Worm (Caenorhabditis elegans): ENCODE results near the gene T05C12.8.

T05C12.8 gene

ce11 chrII:8199803-8200202 is 9.4 kb upstream of the T05C12.8 start:
- TF ChIP-seq unc-55 (GFP tag; optimal IDR thresholded peaks at IDR 0.05) (peak; percentile 9), gmeb-2 (tag; optimal IDR thresholded peaks at IDR 0.05) (no peak)

- no peak for TF ChIP-seq ztf-16 (tag; optimal IDR thresholded peaks at IDR 0.05)
- no peak for TF ChIP-seq unc-3 (GFP tag; conservative IDR thresholded peaks at IDR 0.05)
- no peak for TF ChIP-seq unc-3 (tag; optimal IDR thresholded peaks at IDR 0.05)
- no peak for TF ChIP-seq nhr-11 (tag; optimal IDR thresholded peaks at IDR 0.05)
- TF ChIP-seq hlh-15 (tag; optimal IDR thresholded peaks at IDR 0.05), result no peak
- no peak for TF ChIP-seq hlh-6 (tag; optimal IDR thresholded peaks at IDR 0.05)
- TF ChIP-seq unc-42 (tag; optimal IDR thresholded peaks at IDR 0.05), result no peak
- TF ChIP-seq fkh-10 (GFP tag; optimal IDR thresholded peaks at IDR 0.05), result no peak
- TF ChIP-seq pqm-1 (tag; optimal IDR thresholded peaks at IDR 0.05), result no peak
- TF ChIP-seq syd-9 (tag; optimal IDR thresholded peaks at IDR 0.05), result no peak
- no peak for TF ChIP-seq sox-2 (GFP tag; IDR thresholded peaks at IDR 0.05)
- TF ChIP-seq ceh-45 (GFP tag; IDR thresholded peaks at IDR 0.05), result no peak
- no peak for TF ChIP-seq ama-1 (optimal IDR thresholded peaks at IDR 0.05)
- TF ChIP-seq elt-2 (tag; optimal IDR thresholded peaks at IDR 0.05), result no peak
- no peak for TF ChIP-seq odd-2 (tag; optimal IDR thresholded peaks at IDR 0.05)
- TF ChIP-seq ets-4 (tag; optimal IDR thresholded peaks at IDR 0.05), result no peak
- TF ChIP-seq hlh-13 (GFP tag; optimal IDR thresholded peaks at IDR 0.05), result no peak
- TF ChIP-seq K09A11.1 (tag; optimal IDR thresholded peaks at IDR 0.05; ENCODE audit: insufficient read depth), result no peak
These were observed 8.1 kb upstream of the T05C12.8 start, which contains the start of gene qua-1 for ce11 chrII:8198503-8198902. Gene qua-1 (plus strand): TSS chrII:8198803.

ce11 chrII:8193922-8194321 is 3.6 kb upstream of the T05C12.8 start:
- TF ChIP-seq ttx-3 (tag; optimal IDR thresholded peaks at IDR 0.05) (no peak), K02D7.2 (tag; optimal IDR thresholded peaks at IDR 0.05) (no peak), odd-2 (tag; optimal IDR thresholded peaks at IDR 0.05) (no peak), pat-9 (tag; optimal IDR thresholded peaks at IDR 0.05) (no peak), unc-86 (tag; optimal IDR thresholded peaks at IDR 0.05) (no peak), lim-6 (tag; optimal IDR thresholded peaks at IDR 0.05) (no peak), ama-1 (optimal IDR thresholded peaks at IDR 0.05) (no peak), sox-4 (tag; optimal IDR thresholded peaks at IDR 0.05) (no peak), pha-2 (tag; optimal IDR thresholded peaks at IDR 0.05) (no peak), ceh-24 (tag; optimal IDR thresholded peaks at IDR 0.05) (no peak), C38D4.7 (GFP tag; optimal IDR thresholded peaks at IDR 0.05) (no peak), tbx-2 (tag; optimal IDR thresholded peaks at IDR 0.05) (no peak), nfya-1 (tag; optimal IDR thresholded peaks at IDR 0.05) (no peak), elt-2 (tag; optimal IDR thresholded peaks at IDR 0.05) (no peak), C08G9.2 (tag; optimal IDR thresholded peaks at IDR 0.05) (no peak), ceh-6 (GFP tag; optimal IDR thresholded peaks at IDR 0.05) (no peak), nhr-11 (tag; optimal IDR thresholded peaks at IDR 0.05) (no peak), ztf-16 (tag; optimal IDR thresholded peaks at IDR 0.05) (no peak), F13H6.1 (tag; optimal IDR thresholded peaks at IDR 0.05) (no peak), gmeb-2 (tag; optimal IDR thresholded peaks at IDR 0.05) (no peak)

ce11 chrII:8193126-8193525 is 2.8 kb upstream of the T05C12.8 start, which contains the start of gene T05C12.9:
Gene T05C12.9 (minus strand): TSS chrII:8193226.
- TF ChIP-seq fax-1 (tag; optimal IDR thresholded peaks at IDR 0.05) (no peak), unc-3 (GFP tag; conservative IDR thresholded peaks at IDR 0.05) (no peak), unc-3 (tag; optimal IDR thresholded peaks at IDR 0.05) (no peak), ama-1 (optimal IDR thresholded peaks at IDR 0.05) (no peak), gmeb-2 (tag; optimal IDR thresholded peaks at IDR 0.05) (no peak), ceh-30 (tag; optimal IDR thresholded peaks at IDR 0.05) (no peak), pha-4 (tag; optimal IDR thresholded peaks at IDR 0.05) (no peak), ceh-45 (GFP tag; IDR thresholded peaks at IDR 0.05) (no peak), elt-4 (tag; optimal IDR thresholded peaks at IDR 0.05) (no peak), mec-3 (tag; optimal IDR thresholded peaks at IDR 0.05; ENCODE audit: borderline replicate concordance) (no peak), ceh-14 (tag; optimal IDR thresholded peaks at IDR 0.05) (no peak), tbx-7 (tag; optimal IDR thresholded peaks at IDR 0.05) (no peak), pag-3 (tag; optimal IDR thresholded peaks at IDR 0.05; ENCODE audit: borderline replicate concordance) (no peak)
